Fruit fly (Drosophila melanogaster) whole organism, pupa: Measurements from ENCODE around the gene CG43731.

Source experiments
- CG10348 ChIP-seq: fragments of 200-800 bp; sonication (Bioruptor generic); IDR thresholded peaks from 2 replicates; pipeline ENCODE4 v1.3.6; 2022; ENCODE audit warnings: missing biosample characterization, missing genetic modification characterization
- CG14655 ChIP-seq: fragments of 200-800 bp; sonication (Bioruptor generic); optimal IDR thresholded peaks from 3 replicates; lab custom pipeline; 2017; ENCODE audit warnings: mild to moderate bottlenecking, missing biosample characterization, missing genetic modification reagents, missing genetic modification characterization
- CG15710 ChIP-seq: fragments of 200-800 bp; sonication (Bioruptor generic); optimal IDR thresholded peaks from 2 replicates; lab custom pipeline; 2018; ENCODE audit warnings: missing biosample characterization, mild to moderate bottlenecking, missing genetic modification characterization, moderate library complexity
- CG32121 ChIP-seq: fragments of 200-800 bp; sonication (Bioruptor generic); IDR thresholded peaks from 2 replicates; pipeline ENCODE4 v1.3.6; 2022; ENCODE audit warnings: missing biosample characterization, missing genetic modification characterization
- CG8159 ChIP-seq: fragments of 200-800 bp; sonication (Bioruptor generic); optimal IDR thresholded peaks from 3 replicates; lab custom pipeline; 2018; ENCODE audit warnings: missing biosample characterization, mild to moderate bottlenecking, missing genetic modification characterization, moderate library complexity
- CG9948 ChIP-seq: fragments of 200-800 bp; sonication (Bioruptor generic); optimal IDR thresholded peaks from 2 replicates; lab custom pipeline; 2018; ENCODE audit warnings: missing biosample characterization, mild to moderate bottlenecking, missing genetic modification characterization, moderate library complexity
- EcR ChIP-seq: fragments of 200-800 bp; sonication (Bioruptor generic); optimal IDR thresholded peaks from 3 replicates; lab custom pipeline; 2019; ENCODE audit warnings: missing biosample characterization, missing genetic modification characterization, mild to moderate bottlenecking, moderate library complexity, missing genetic modification reagents
- Ets98B ChIP-seq: fragments of 200-800 bp; sonication (Bioruptor generic); IDR thresholded peaks from 2 replicates; pipeline ENCODE4 v1.3.6; 2022; ENCODE audit warnings: missing biosample characterization, missing genetic modification characterization
- Snoo ChIP-seq: fragments of 200-800 bp; sonication (Bioruptor generic); optimal IDR thresholded peaks from 3 replicates; lab custom pipeline; 2017; ENCODE audit warnings: missing biosample characterization, mild to moderate bottlenecking, missing genetic modification characterization, inconsistent platforms
- fd96Ca ChIP-seq: fragments of 200-800 bp; sonication (Bioruptor generic); IDR thresholded peaks from 3 replicates; pipeline ENCODE4 v1.3.6; 2022; ENCODE audit warnings: missing biosample characterization, missing genetic modification characterization
- gl ChIP-seq: fragments of 200-800 bp; sonication (Bioruptor generic); optimal IDR thresholded peaks from 2 replicates; lab custom pipeline; 2018; ENCODE audit warnings: missing biosample characterization, mild to moderate bottlenecking, missing genetic modification characterization

DNA sequence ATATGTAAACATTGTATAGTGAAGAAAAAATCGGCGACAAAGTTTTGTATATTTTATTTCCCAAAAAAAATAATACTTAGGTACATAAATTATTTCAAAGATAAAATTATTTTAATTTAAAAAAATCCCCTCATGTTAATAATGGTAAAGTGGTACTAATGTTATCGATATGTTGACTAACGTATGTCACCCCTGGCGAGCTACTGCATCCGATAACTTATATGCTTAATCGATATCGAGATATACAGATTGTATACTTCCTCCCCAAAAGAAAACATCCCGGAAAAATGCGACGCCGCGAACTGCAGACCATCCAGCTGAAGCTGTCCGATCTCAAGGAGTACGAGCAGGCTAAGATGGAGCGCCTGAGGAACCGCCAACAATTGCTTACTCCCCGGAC is 37.1 kb upstream of the CG43731 start, which contains the start of gene CG17343:
- TF ChIP-seq Snoo (no peak), CG9948 (tag; lab: Kevin White, UChicago) (no peak), Ets98B (no peak), CG14655 (GFP tag; lab: Kevin White, UChicago) (no peak), CG10348 (GFP tag; lab: Robert Waterston, UW) (no peak), fd96Ca (GFP tag; lab: Robert Waterston, UW) (no peak), CG15710 (tag; lab: Kevin White, UChicago) (no peak), CG8159 (tag; lab: Kevin White, UChicago) (no peak), EcR (no peak), CG32121 (GFP tag; lab: Robert Waterston, UW) (no peak), gl (no peak)
